Fruit fly (Drosophila melanogaster) whole organism, adult: ENCODE measurements around the gene Trp1.

Experiments
- CG11617 ChIP-seq: fragments of 200-800 bp; sonication (Bioruptor generic); optimal IDR thresholded peaks from 2 replicates; lab custom pipeline; 2017; ENCODE audit warnings: mild to moderate bottlenecking, missing biosample characterization, missing genetic modification reagents, missing genetic modification characterization
- CG12768 ChIP-seq: fragments of 200-800 bp; sonication (Bioruptor generic); optimal IDR thresholded peaks from 2 replicates; lab custom pipeline; 2017; ENCODE audit warnings: missing biosample characterization, missing genetic modification characterization, mild to moderate bottlenecking, moderate library complexity, missing genetic modification reagents
- CG33017 ChIP-seq: fragments of 200-800 bp; sonication (Bioruptor generic); optimal IDR thresholded peaks from 2 replicates; lab custom pipeline; 2018; ENCODE audit warnings: missing biosample characterization, mild to moderate bottlenecking, missing genetic modification characterization, moderate library complexity
- CG5204 ChIP-seq: fragments of 200-800 bp; sonication (Bioruptor generic); optimal IDR thresholded peaks from 2 replicates; lab custom pipeline; 2016; ENCODE audit warnings: missing biosample characterization, missing genetic modification characterization
- CG7045 ChIP-seq: fragments of 200-800 bp; sonication (Bioruptor generic); optimal IDR thresholded peaks from 2 replicates; lab custom pipeline; 2017; ENCODE audit warnings: missing biosample characterization, mild to moderate bottlenecking, missing genetic modification characterization
- Clk ChIP-seq: fragments of 200-800 bp; sonication (Bioruptor generic); optimal IDR thresholded peaks from 2 replicates; lab custom pipeline; 2017; ENCODE audit warnings: missing biosample characterization, missing genetic modification characterization
- ovo ChIP-seq: fragments of 200-800 bp; sonication (Bioruptor generic); optimal IDR thresholded peaks from 2 replicates; lab custom pipeline; 2016; ENCODE audit warnings: missing biosample characterization, missing genetic modification characterization

- TF ChIP-seq ovo (GFP tag; lab: Kevin White, UChicago) (no peak), Clk (GFP tag; lab: Kevin White, UChicago) (no peak), CG7045 (GFP tag; lab: Kevin White, UChicago) (no peak), CG5204 (GFP tag; lab: Kevin White, UChicago) (no peak), CG33017 (tag; lab: Kevin White, UChicago) (no peak), CG11617 (GFP tag; lab: Kevin White, UChicago) (no peak), CG12768 (GFP tag; lab: Kevin White, UChicago) (no peak)
These were observed 20.8 kb upstream of the Trp1 start for dm6 chr2L:9988201-9988990.
